Fruit fly (Drosophila melanogaster) S2 (cell line): ENCODE data around the gene CG11349.

Experiments used
- CG8478 ChIP-seq: fragments of >200 bp; optimal IDR thresholded peaks from 2 replicates; lab custom pipeline; 2018
- CTCF ChIP-seq, 2 experiments: fragments of >200 bp; optimal IDR thresholded peaks; 2 replicates each; lab custom pipeline; 2018

dm6 chr3L:4490702-4491243 lies 17.9 kb downstream of the CG11349 start, which contains the start of gene CG13722:
- TF ChIP-seq CG8478 (lab: Kevin White, UChicago) (no peak), CTCF (optimal IDR thresholded peaks at IDR 0.05; lab: Kevin White, UChicago) (no peak)
